Fruit fly (Drosophila melanogaster): ENCODE data around the gene mus304.

Gene mus304

DNA sequence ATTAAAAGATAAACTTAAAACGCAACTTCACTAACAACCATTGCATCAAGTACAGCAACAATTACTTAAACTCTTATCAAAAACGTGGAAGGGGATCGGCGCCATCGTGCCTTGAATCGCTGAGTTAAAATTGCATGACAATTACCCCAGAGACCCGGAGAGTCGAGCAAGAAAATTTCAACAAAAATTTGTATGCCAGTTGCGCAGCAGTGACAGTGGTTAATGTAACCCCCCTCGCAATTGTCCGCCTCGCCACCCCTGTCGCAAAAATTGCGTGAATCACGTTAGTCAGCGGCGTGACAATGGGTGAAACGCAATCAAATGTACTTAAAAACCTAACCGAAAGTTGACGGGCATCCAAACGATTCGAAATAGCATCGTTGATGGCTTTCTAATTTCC lies 9.9 kb upstream of the mus304 start:
- TF ChIP-seq CG8319 (GFP tag; optimal IDR thresholded peaks at IDR 0.05) (no peak), CG3919 (GFP tag; optimal IDR thresholded peaks at IDR 0.05) (peak; percentile 22), CG16779 (tag; optimal IDR thresholded peaks at IDR 0.05) (no peak), Eip75B (GFP tag; optimal IDR thresholded peaks at IDR 0.05) (no peak), Sox15 (GFP tag; optimal IDR thresholded peaks at IDR 0.05) (peak; percentile 8), Smox (GFP tag; optimal IDR thresholded peaks at IDR 0.05) (peak; percentile 17), vri (GFP tag; optimal IDR thresholded peaks at IDR 0.05) (peak; percentile 69), eg (GFP tag; IDR thresholded peaks at IDR 0.05) (peak; percentile 43; the same call in 1 of the 3 replicates), CG15336 (GFP tag; IDR thresholded peaks at IDR 0.05) (peak; percentile 31; the same call in 1 of the 2 replicates), CG31627 (GFP tag; optimal IDR thresholded peaks at IDR 0.05) (peak; percentile 42), spab (GFP tag; optimal IDR thresholded peaks at IDR 0.05) (no peak), Hr4 (GFP tag; optimal IDR thresholded peaks at IDR 0.05) (peak; percentile 1), CG4318 (GFP tag; optimal IDR thresholded peaks at IDR 0.05) (no peak), lz (GFP tag; optimal IDR thresholded peaks at IDR 0.05) (peak; percentile 38), esn (GFP tag; optimal IDR thresholded peaks at IDR 0.05) (peak; percentile 48), svp (GFP tag) (peak; percentile 66), Hr39 (GFP tag; optimal IDR thresholded peaks at IDR 0.05) (peak; percentile 48), achi (GFP tag; optimal IDR thresholded peaks at IDR 0.05) (peak; percentile 26), ss (GFP tag; optimal IDR thresholded peaks at IDR 0.05) (peak in 1 of 2 experiments; percentile 42), Met (GFP tag; optimal IDR thresholded peaks at IDR 0.05) (peak; percentile 28), Sox14 (GFP tag; optimal IDR thresholded peaks at IDR 0.05) (peak; percentile 16), CG6792 (GFP tag; optimal IDR thresholded peaks at IDR 0.05) (peak; percentile 5), Eip78C (GFP tag) (peak; percentile 72), cyc (GFP tag; optimal IDR thresholded peaks at IDR 0.05) (peak; percentile 31), OdsH (GFP tag; optimal IDR thresholded peaks at IDR 0.05) (peak; percentile 15), Sox102F (GFP tag; optimal IDR thresholded peaks at IDR 0.05) (peak; percentile 37), topi (GFP tag; optimal IDR thresholded peaks at IDR 0.05) (peak; percentile 36), CG6163 (GFP tag; IDR thresholded peaks at IDR 0.05) (0 out of 3 replicates have a peak, but pooled peaks have one; percentile 23), CG6854 (GFP tag; optimal IDR thresholded peaks at IDR 0.05) (no peak), CG8632 (GFP tag; optimal IDR thresholded peaks at IDR 0.05) (no peak), CG7368 (GFP tag; optimal IDR thresholded peaks at IDR 0.05) (peak; percentile 20), pdm3 (GFP tag; optimal IDR thresholded peaks at IDR 0.05) (peak; percentile 44), acj6 (GFP tag; optimal IDR thresholded peaks at IDR 0.05) (peak; percentile 2), fd85E (GFP tag; optimal IDR thresholded peaks at IDR 0.05) (no peak)

DNA sequence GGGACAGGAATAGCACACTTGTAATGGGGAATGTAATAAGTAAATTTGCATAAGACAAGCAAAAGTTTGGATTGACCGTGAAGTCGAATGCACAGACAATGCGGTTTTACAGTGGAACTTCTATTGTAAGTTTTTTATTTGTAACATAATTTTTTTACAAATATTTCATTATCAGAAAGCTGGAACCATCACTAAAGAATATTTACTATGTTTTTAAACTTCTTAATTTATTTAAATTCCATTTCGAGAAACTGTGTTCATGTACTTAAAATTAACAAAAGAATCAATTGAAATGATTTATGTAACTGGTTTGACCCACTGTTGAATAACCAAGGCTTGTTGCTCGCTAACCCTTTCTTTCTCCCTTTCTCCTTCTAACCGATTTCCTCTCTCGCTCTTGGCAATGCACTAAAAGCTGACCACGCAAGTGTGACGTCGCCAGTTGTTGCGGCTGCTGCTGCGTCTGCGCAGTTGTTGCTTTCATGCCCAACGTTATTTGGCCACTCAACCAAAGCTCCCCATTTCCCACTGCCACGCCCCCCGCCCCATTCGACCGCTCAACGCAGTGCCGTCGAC lies 8.1 kb upstream of the mus304 start:
- TF ChIP-seq CG11762 (GFP tag; optimal IDR thresholded peaks at IDR 0.05; ENCODE audit: insufficient read depth) (no peak), CG6792 (GFP tag; optimal IDR thresholded peaks at IDR 0.05) (no peak), Blimp-1 (GFP tag; optimal IDR thresholded peaks at IDR 0.05) (peak; percentile 20), CG3919 (GFP tag; optimal IDR thresholded peaks at IDR 0.05) (no peak), CG8319 (GFP tag; optimal IDR thresholded peaks at IDR 0.05) (no peak), vri (GFP tag; optimal IDR thresholded peaks at IDR 0.05) (peak; percentile 1), CG3032 (tag; optimal IDR thresholded peaks at IDR 0.05) (peak; percentile 3), Hr39 (GFP tag; optimal IDR thresholded peaks at IDR 0.05) (peak; percentile 23), Lpt (GFP tag; optimal IDR thresholded peaks at IDR 0.05) (no peak), Eip75B (GFP tag; optimal IDR thresholded peaks at IDR 0.05) (peak; percentile 19), Sox102F (GFP tag; optimal IDR thresholded peaks at IDR 0.05) (peak; percentile 51), CG9139 (GFP tag; optimal IDR thresholded peaks at IDR 0.05) (no peak), spab (GFP tag; optimal IDR thresholded peaks at IDR 0.05) (no peak), CG6163 (GFP tag; IDR thresholded peaks at IDR 0.05) (0 out of 3 replicates have a peak, but pooled peaks have one; percentile 37), salr (GFP tag; optimal IDR thresholded peaks at IDR 0.05) (no peak), Sox15 (GFP tag; optimal IDR thresholded peaks at IDR 0.05) (no peak), CG31627 (GFP tag; optimal IDR thresholded peaks at IDR 0.05) (peak; percentile 20), topi (GFP tag; optimal IDR thresholded peaks at IDR 0.05) (peak; percentile 26), ss (GFP tag; optimal IDR thresholded peaks at IDR 0.05) (no peak), fd85E (GFP tag; optimal IDR thresholded peaks at IDR 0.05) (no peak), CG15336 (GFP tag; IDR thresholded peaks at IDR 0.05) (peak; percentile 50; the same call in 1 of the 2 replicates), CG1621 (tag; optimal IDR thresholded peaks at IDR 0.05) (no peak), fkh (GFP tag; optimal IDR thresholded peaks at IDR 0.05) (no peak), dsx (GFP tag; optimal IDR thresholded peaks at IDR 0.05; ENCODE audit: poor library complexity, severe bottlenecking) (no peak), esn (GFP tag; optimal IDR thresholded peaks at IDR 0.05) (peak; percentile 50), achi (GFP tag; optimal IDR thresholded peaks at IDR 0.05) (peak; percentile 30), Sox14 (GFP tag; optimal IDR thresholded peaks at IDR 0.05) (peak; percentile 18), eg (GFP tag; IDR thresholded peaks at IDR 0.05) (no peak), CG10631 (GFP tag; optimal IDR thresholded peaks at IDR 0.05) (peak; percentile 7), cyc (GFP tag; optimal IDR thresholded peaks at IDR 0.05) (peak; percentile 37), Hr38 (GFP tag; optimal IDR thresholded peaks at IDR 0.05) (no peak), CG6276 (GFP tag; optimal IDR thresholded peaks at IDR 0.05) (peak; percentile 20), Smox (GFP tag; optimal IDR thresholded peaks at IDR 0.05) (peak; percentile 65)
